Fruit fly (Drosophila melanogaster): ENCODE data around the gene CG6885.

The CG6885 gene

dm6 chr3L:18787882-18788281, 43.6 kb downstream of the CG6885 start (continued):
- TF ChIP-seq CG10321 (GFP tag; IDR thresholded peaks at IDR 0.05) (peak; percentile 66; the same call in 1 of the 2 replicates), CG34422 (GFP tag; IDR thresholded peaks at IDR 0.05) (peak; percentile 41; the same call in 1 of the 3 replicates), dati (GFP tag; IDR thresholded peaks at IDR 0.05) (no peak), kni (GFP tag; optimal IDR thresholded peaks at IDR 0.05) (no peak), CG8290 (GFP tag; optimal IDR thresholded peaks at IDR 0.05) (no peak), CG8290 (tag; optimal IDR thresholded peaks at IDR 0.05) (peak in 1 of 2 experiments; percentile 1), pan (optimal IDR thresholded peaks at IDR 0.05) (no peak), pan (GFP tag; optimal IDR thresholded peaks at IDR 0.05 in 1 of 2, IDR thresholded peaks at IDR 0.05 in 1 of 2) (no peak), CG17385 (GFP tag; optimal IDR thresholded peaks at IDR 0.05) (no peak), z (GFP tag; IDR thresholded peaks at IDR 0.05) (0 out of 3 replicates have a peak, but pooled peaks have one; percentile 34), sens (GFP tag) (peak; percentile 18), Dip2 (GFP tag; IDR thresholded peaks at IDR 0.05) (no peak), CG15269 (tag; optimal IDR thresholded peaks at IDR 0.05) (no peak), maf-S (GFP tag; optimal IDR thresholded peaks at IDR 0.05) (no peak)

- TF ChIP-seq ato (GFP tag; IDR thresholded peaks at IDR 0.05; ENCODE audit: partially characterized antibody) = no peak
- TF ChIP-seq D (optimal IDR thresholded peaks at IDR 0.05) = no peak
- peak; percentile 19 for TF ChIP-seq D (GFP tag; optimal IDR thresholded peaks at IDR 0.05)
- TF ChIP-seq CG5180 (GFP tag; optimal IDR thresholded peaks at IDR 0.05) = peak; percentile 62
- no peak for TF ChIP-seq CG17612 (GFP tag; IDR thresholded peaks at IDR 0.05)
- no peak for TF ChIP-seq bowl (GFP tag; IDR thresholded peaks at IDR 0.05)
- TF ChIP-seq pho (GFP tag; optimal IDR thresholded peaks at IDR 0.05) = peak; percentile 47
- TF ChIP-seq TFAM (GFP tag; optimal IDR thresholded peaks at IDR 0.05) = no peak
- TF ChIP-seq CG11093 (GFP tag; IDR thresholded peaks at IDR 0.05) = 0 out of 3 replicates have a peak, but pooled peaks have one; percentile 38
- peak; percentile 90 for TF ChIP-seq Med (GFP tag)
- no peak for TF ChIP-seq CG5245 (GFP tag; optimal IDR thresholded peaks at IDR 0.05)
- TF ChIP-seq CG1603 (tag; optimal IDR thresholded peaks at IDR 0.05) = peak; percentile 53
- no peak for TF ChIP-seq CG9215 (GFP tag; IDR thresholded peaks at IDR 0.05)
- TF ChIP-seq tap (tag; optimal IDR thresholded peaks at IDR 0.05) = peak; percentile 7
- no peak for TF ChIP-seq Lhr (GFP tag; optimal IDR thresholded peaks at IDR 0.05)
- peak; percentile 18; the same call in 1 of the 3 replicates for TF ChIP-seq tgo (GFP tag; IDR thresholded peaks at IDR 0.05)
- no peak for TF ChIP-seq Antp (GFP tag; optimal IDR thresholded peaks at IDR 0.05)
- TF ChIP-seq CG10431 (GFP tag; optimal IDR thresholded peaks at IDR 0.05) = no peak
- 0 out of 2 replicates have a peak, but pooled peaks have one; percentile 27 for TF ChIP-seq E2f2 (GFP tag; IDR thresholded peaks at IDR 0.05)
- no peak for TF ChIP-seq sim (GFP tag; IDR thresholded peaks at IDR 0.05)
- no peak for TF ChIP-seq wor (GFP tag; IDR thresholded peaks at IDR 0.05)
- no peak for TF ChIP-seq tll (GFP tag; optimal IDR thresholded peaks at IDR 0.05)
- TF ChIP-seq CG11695 (GFP tag; IDR thresholded peaks at IDR 0.05) = peak; percentile 60; the same call in 1 of the 3 replicates
- TF ChIP-seq fd102C (GFP tag; optimal IDR thresholded peaks at IDR 0.05) = no peak
- TF ChIP-seq Oaz (GFP tag; IDR thresholded peaks at IDR 0.05) = peak; percentile 33; the same call in 1 of the 2 replicates
- TF ChIP-seq CG9817 (tag; optimal IDR thresholded peaks at IDR 0.05) = peak; percentile 5
- TF ChIP-seq ind (GFP tag; optimal IDR thresholded peaks at IDR 0.05) = no peak
- TF ChIP-seq CG17802 (tag; optimal IDR thresholded peaks at IDR 0.05) = no peak
- no peak for TF ChIP-seq CG32772 (GFP tag; IDR thresholded peaks at IDR 0.05)
- no peak for TF ChIP-seq Chrac-16 (GFP tag; optimal IDR thresholded peaks at IDR 0.05)
- TF ChIP-seq CG3407 (GFP tag; optimal IDR thresholded peaks at IDR 0.05) = peak; percentile 55
- peak; percentile 36 for TF ChIP-seq Atf3 (GFP tag; optimal IDR thresholded peaks at IDR 0.05)
- TF ChIP-seq lmd (GFP tag; IDR thresholded peaks at IDR 0.05) = no peak; the same call in 1 of the 2 replicates
- peak; percentile 32 for TF ChIP-seq CG13424 (tag; optimal IDR thresholded peaks at IDR 0.05)
- TF ChIP-seq Gsc (GFP tag; IDR thresholded peaks at IDR 0.05) = no peak
- peak; percentile 71 for TF ChIP-seq CG31365 (tag; optimal IDR thresholded peaks at IDR 0.05)
Measured at dm6 chr3L:18789203-18790018, 45.1 kb downstream of the CG6885 start.

All from whole organism, embryonic.